Worm (Caenorhabditis elegans) whole organism, midembryonic: Measurements from ENCODE around the gene dct-14.

Experiments used
- T22C8.4 ChIP-seq: fragments of 200-800 bp; sonication (Bioruptor generic); IDR thresholded peaks from 2 replicates; pipeline ENCODE4 v1.3.6; 2022; ENCODE audit warnings: missing genetic modification characterization, missing compliant biosample characterization
- flt-1 ChIP-seq: fragments of 200-800 bp; sonication (Bioruptor generic); IDR thresholded peaks from 2 replicates; pipeline ENCODE4 v1.3.6; 2022; ENCODE audit warnings: missing genetic modification characterization, missing compliant biosample characterization
- klf-2 ChIP-seq: fragments of 200-800 bp; sonication (Bioruptor generic); conservative IDR thresholded peaks from 2 replicates; pipeline ENCODE4 v1.3.6; 2022; ENCODE audit warnings: missing genetic modification reagents, missing genetic modification characterization, missing compliant biosample characterization
- med-1 ChIP-seq: sonication (generic microtip); optimal IDR thresholded peaks from 2 replicates; lab custom pipeline; 2017; ENCODE audit warnings: missing genetic modification characterization, mild to moderate bottlenecking, missing compliant biosample characterization, antibody characterized with exemption, missing genetic modification reagents; ENCODE audit not compliant: insufficient read depth
- ref-1 ChIP-seq: fragments of 200-800 bp; sonication (Bioruptor generic); conservative IDR thresholded peaks from 2 replicates; pipeline ENCODE4 v1.3.6; 2022; ENCODE audit warnings: missing genetic modification reagents, missing genetic modification characterization, missing compliant biosample characterization
- ztf-29 ChIP-seq: fragments of 200-800 bp; sonication (Bioruptor generic); IDR thresholded peaks from 2 replicates; pipeline ENCODE4 v1.3.6; 2022; ENCODE audit warnings: missing genetic modification reagents, missing genetic modification characterization, missing compliant biosample characterization

DNA sequence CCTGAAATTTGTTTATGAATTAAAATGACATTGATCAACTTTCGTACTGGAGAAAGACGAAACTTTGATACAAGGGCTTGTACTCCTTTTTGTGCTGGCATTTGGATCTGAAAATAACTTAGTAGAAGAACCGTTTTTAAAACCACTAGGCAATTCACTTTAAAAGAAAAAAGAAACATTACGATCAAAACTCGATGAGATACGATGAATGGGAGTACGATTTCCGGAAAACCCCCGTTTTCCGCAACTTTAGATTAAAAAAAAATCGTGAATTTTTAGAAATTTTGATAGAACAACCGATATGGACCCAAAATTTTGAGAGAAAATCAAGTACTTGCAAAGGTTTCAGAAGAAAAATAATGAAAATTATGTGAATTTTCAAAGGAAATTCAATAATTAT is 29.9 kb downstream of the dct-14 start, which contains the start of gene B0250.8:
- TF ChIP-seq flt-1, result no peak
- no peak for TF ChIP-seq T22C8.4 (GFP tag; lab: Robert Waterston, UW)
- no peak for TF ChIP-seq klf-2
- TF ChIP-seq ref-1 (GFP tag; lab: Robert Waterston, UW), result no peak
- TF ChIP-seq ztf-29 (GFP tag; lab: Robert Waterston, UW), result no peak
- TF ChIP-seq med-1 (GFP tag; lab: Kevin White, UChicago), result no peak
